Fruit fly (Drosophila melanogaster) whole organism: ENCODE data around the gene CG34427.

Source experiments
- CG8478 ChIP-seq: fragments of >200 bp; optimal IDR thresholded peaks from 2 replicates; lab custom pipeline; 2018; ENCODE audit warnings: inconsistent platforms
- Dll ChIP-seq: fragments of >200 bp; optimal IDR thresholded peaks from 2 replicates; lab custom pipeline; 2017
- EcR ChIP-seq, 2 experiments: fragments of >200 bp; optimal IDR thresholded peaks; 2 replicates each; lab custom pipeline; 2017; ENCODE audit warnings: missing biosample characterization in 2 of 2, missing genetic modification characterization in 2 of 2, missing genetic modification reagents in 2 of 2
- pan ChIP-seq: fragments of >200 bp; optimal IDR thresholded peaks from 2 replicates; lab custom pipeline; 2017
- psq ChIP-seq: fragments of >200 bp; optimal IDR thresholded peaks from 2 replicates; lab custom pipeline; 2017
- usp ChIP-seq: fragments of >200 bp; optimal IDR thresholded peaks from 2 replicates; lab custom pipeline; 2017; ENCODE audit warnings: missing biosample characterization, missing genetic modification characterization, mixed read lengths

The CG34427 gene

DNA sequence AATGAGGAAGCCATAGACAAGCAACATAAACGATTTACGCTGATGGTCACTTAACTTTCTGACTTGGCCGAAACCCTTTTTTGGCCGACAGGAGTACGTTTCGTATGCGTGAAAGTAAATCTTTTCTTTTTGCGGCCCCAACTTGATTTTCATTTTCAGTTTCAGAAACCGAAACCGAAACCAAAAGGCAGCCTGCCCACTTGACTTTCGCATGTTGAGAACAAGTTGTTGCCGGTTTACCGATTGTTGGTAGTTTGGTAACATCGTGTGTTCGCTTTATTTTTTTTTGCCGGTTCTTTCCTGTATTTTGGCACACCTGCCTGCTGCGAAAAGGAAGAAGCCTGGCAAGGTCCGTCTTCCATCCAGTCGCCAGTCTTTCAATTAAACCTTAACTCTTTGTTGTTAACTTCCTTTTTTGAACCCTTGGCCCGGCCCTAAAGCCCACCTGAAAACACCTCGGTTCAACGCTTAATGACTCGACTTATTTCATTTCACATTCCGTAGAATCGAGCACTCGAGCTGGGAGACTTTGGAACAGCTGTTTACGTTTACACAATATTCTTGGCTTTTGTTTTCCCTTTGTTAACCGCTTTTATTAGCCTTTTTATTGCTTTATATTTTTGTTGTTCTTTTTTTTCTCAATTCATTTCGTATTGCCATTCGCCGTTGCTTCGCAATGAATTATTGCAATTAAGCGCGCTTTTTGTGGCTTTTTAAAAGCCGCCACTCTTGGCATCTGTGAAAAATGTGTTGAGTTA, 29.4 kb upstream of the CG34427 start:
- TF ChIP-seq usp (GFP tag; lab: Kevin White, UChicago): no peak

DNA sequence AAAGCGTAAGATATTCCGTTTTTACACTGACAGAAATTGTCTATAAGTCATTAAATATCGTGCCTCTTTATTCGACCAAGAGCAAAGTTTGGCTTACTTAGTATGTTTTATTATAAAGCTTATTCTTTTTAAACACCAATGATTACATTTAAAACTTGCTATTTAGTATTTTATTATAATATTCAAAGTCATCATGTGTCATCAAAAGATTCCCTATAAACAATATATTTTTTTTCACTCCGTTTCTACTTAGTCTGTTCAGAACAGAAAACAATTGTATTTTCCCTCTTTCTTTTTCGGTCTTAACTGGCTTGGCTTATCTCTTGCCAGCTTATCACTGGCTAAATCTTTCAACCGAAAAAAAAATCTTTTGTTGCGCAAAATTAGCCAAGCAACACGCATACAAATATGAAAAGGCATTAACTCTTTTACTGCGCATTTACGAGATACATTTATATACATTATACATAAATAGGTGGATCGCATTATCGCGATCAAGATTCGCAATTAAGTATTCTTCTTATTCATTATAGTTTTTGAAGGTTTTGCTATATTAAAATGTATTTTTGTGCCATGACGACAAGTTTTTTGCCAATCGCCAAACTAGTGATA, 27.1 kb upstream of the CG34427 start:
- no peak for TF ChIP-seq CG8478 (lab: Kevin White, UChicago)
- no peak for TF ChIP-seq psq (lab: Kevin White, UChicago)

DNA sequence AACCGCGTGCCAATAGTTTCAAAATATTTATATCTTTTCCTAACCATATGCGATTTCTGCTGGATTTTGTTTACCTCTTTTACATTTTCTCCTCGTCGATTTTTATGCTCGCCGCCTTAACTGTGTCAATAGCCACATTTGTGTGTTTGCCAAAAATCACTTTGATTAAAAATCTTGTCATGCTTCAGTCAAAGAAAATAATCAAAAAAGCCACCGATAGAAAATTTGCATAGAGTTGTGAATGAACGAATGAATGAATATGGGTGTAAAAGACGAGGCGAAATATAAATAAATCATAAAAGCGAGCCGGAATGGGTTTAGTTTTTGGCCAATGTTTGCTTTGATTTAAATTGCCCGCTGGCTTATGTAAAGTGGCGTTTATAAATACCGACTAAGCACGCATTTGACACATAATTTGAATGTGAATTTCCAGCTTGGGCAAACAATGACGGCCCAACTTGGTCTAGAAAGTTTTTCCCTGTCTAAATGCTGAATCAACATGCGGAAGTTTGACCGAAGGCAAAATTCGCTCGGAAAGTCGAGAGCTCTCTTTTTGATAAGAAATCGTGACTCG, 23.8 kb upstream of the CG34427 start:
- TF ChIP-seq CG8478 (lab: Kevin White, UChicago): no peak

DNA sequence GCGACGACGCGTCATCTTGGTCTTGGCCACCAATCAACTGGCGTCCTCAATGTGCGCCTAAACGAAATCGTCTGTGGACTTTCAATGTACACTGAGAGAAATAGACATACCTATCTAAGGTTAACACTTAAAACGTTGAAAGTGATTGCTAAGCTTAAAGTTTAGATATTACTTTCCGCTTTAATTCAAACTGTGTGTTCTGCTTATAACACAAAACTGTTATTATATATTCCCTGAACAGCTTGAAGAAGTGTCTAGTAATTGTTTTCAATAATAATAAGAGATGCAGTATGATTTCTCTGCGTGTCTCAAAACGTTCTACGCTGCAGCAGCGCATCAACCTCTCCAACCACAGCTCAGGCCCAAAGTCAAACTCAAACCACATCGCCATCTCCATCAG, 22.6 kb upstream of the CG34427 start:
- TF ChIP-seq CG8478 (lab: Kevin White, UChicago): no peak

DNA sequence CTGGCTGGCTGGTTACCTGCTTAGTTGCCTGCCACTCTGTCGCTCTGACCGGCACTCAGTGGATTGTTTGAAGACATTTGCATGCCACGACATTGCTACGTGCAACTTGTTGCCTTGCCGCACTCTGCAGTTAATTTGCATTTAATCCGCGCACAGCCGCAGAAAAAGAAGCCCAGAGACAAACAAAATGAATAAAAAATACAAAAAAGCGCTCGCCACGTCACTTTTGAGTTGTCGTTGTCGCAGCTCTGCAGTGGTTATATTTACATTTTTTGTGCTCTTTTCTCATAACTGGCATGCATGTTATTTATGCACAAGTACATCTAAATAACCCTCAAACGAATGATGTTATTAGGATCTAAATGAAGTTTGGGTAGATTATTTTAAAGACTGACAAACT, 21.3 kb upstream of the CG34427 start:
- TF ChIP-seq pan (no peak), usp (GFP tag; lab: Kevin White, UChicago) (no peak), Dll (no peak), EcR (GFP tag; optimal IDR thresholded peaks at IDR 0.05; lab: Kevin White, UChicago) (no peak), CG8478 (lab: Kevin White, UChicago) (no peak), psq (lab: Kevin White, UChicago) (no peak)

DNA sequence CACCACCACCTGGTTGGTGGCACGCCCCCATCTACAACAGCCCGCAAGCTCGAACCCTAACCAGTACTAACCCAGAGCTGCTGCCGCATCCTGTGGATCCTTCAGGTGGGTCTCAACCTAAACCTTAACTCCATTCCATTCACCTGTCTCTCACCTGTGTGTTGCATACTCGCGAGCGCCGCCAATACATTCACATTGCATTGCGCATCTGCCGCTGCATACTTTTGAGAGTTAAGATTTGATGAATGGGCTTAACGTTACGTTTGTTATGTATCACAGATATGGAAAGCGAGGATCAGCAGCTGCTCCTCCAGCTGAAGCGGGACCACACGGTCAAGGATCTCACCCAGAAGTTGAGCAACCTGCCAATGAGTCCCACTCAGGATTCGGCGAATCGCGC, 17.3 kb upstream of the CG34427 start:
- TF ChIP-seq pan (no peak), EcR (GFP tag; optimal IDR thresholded peaks at IDR 0.05; lab: Kevin White, UChicago) (no peak), usp (GFP tag; lab: Kevin White, UChicago) (no peak), CG8478 (lab: Kevin White, UChicago) (no peak), psq (lab: Kevin White, UChicago) (no peak), Dll (no peak)

DNA sequence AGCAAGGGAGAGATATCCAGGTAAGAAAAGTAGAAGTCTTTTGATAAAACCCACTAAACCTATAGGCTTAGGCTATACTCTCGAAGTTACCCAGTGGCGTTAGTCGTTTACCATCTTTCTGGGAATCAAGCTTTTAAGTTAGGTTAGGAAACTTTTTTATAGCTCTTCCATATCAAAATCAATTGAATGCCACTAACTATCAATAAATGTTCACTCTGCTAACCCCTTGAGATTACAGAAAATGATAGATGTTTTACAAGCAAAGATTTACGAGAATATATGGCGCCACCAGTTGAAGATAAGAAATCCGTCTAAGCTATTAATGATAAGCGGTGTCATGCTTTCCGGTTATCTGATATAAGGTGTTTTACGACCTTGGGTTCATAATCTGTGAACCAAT, 16.9 kb upstream of the CG34427 start:
- TF ChIP-seq psq (lab: Kevin White, UChicago): no peak
- TF ChIP-seq pan: no peak
- TF ChIP-seq Dll: no peak
- no peak for TF ChIP-seq usp (GFP tag; lab: Kevin White, UChicago)
- TF ChIP-seq CG8478 (lab: Kevin White, UChicago): no peak
- TF ChIP-seq EcR (GFP tag; optimal IDR thresholded peaks at IDR 0.05; lab: Kevin White, UChicago): no peak

DNA sequence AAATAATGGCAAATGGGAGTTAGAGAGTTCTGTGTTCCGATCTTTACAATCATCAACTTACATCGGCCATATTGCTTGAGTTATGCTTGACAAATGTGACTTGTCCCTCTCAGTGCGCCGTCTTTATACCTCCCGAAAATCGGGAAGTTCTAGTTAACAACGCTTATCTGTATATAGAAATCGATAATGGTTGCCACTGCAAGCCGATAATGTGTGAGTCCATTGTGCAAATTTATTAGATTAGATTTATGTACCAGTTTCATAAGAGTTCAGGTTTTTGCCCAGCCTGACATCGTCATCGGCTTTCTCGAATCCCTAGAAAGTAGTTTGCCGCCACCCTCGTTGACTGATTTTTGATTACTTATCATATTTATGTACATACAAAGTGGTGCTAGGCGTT, 16.1 kb upstream of the CG34427 start, which contains the start of gene Acbp5:
Gene Acbp5 (minus strand): TSS at position 101 of the 400 bp plus-strand sequence.
- TF ChIP-seq CG8478 (lab: Kevin White, UChicago): no peak
- no peak for TF ChIP-seq Dll

DNA sequence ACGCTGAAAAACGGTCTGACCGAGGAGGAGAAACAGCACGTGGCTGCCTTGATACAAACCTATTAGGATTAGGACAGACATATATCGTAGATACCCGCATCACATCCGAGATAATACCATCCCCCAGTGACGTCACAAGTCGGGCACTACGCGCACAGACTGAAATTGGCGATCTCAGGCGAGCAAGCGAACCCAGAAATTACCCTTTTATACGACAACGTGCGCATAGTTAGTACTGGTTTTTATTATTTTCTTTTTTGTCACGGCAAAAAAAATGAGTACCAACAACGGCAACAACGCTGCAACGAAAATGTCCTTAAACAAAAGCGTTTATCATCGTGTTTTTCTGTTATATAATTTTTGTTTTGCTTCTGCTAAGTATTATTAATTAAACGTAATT, 6.4 kb upstream of the CG34427 start:
- no peak for TF ChIP-seq psq (lab: Kevin White, UChicago)
- no peak for TF ChIP-seq Dll

DNA sequence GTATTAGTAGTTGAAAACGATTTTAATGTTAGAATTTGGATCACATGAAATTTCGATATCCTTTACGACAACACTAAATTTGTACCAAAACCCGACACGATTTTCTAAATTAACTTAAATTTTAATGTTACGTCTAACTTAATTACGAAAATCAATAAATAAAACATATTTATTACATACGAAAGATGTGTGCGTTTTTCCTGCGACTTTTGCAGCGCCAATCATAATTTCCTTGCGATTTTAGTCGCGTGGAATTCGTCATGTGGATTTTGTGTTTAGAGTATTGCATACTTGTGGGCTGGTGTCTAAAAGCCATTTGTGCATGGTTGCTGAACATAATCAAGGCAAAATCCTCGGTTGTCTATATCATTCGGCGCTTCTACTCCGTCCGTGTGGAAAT, 6.0 kb upstream of the CG34427 start:
- TF ChIP-seq psq (lab: Kevin White, UChicago): no peak
- TF ChIP-seq Dll: no peak
- no peak for TF ChIP-seq EcR (GFP tag; optimal IDR thresholded peaks at IDR 0.05; lab: Kevin White, UChicago)
- no peak for TF ChIP-seq CG8478 (lab: Kevin White, UChicago)
- TF ChIP-seq pan: no peak
- no peak for TF ChIP-seq usp (GFP tag; lab: Kevin White, UChicago)

DNA sequence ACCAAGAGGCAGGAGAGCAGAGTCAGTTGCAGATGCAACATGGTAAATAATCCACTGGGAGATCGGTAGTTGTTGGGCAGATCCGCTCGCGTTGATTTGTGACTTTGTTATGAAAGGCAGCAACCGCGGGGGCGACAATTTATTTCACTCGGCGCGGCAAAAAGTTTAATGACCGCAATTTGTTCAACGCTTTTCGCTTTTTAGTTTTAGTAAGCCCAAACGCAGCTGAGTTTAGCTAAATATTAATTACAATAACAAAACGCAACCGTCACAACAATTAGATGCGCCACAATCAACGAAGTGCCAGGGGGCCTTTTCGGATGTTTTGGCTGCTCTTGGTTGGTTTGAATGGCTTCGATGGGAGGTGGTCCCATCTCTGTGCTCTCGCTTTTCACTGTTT, 4.1 kb upstream of the CG34427 start, which contains the start of gene CG13310:
Gene CG13310 (minus strand): TSS at position 101 of the 400 bp plus-strand sequence.
- TF ChIP-seq Dll (no peak), pan (no peak), EcR (GFP tag; optimal IDR thresholded peaks at IDR 0.05; lab: Kevin White, UChicago) (no peak), psq (lab: Kevin White, UChicago) (no peak), usp (GFP tag; lab: Kevin White, UChicago) (no peak), CG8478 (lab: Kevin White, UChicago) (no peak)

DNA sequence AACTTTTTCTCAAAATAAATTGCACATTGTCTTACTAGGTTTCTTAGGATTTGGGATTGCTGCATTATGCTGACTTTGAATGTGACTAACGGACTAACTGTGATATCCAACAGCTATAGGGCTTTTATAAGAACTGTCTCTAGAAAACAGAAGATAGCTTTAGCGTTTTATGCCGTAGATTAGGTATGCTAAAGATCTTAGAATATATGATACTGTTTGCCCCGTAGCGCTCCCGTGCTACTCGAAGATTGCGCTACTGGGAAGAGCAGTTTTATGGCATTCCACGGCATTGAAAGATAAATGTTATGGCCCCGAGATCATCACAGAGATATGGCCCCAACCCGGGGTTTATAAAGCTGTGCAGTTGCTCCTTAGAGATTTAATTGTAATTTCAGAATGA, 2.5 kb upstream of the CG34427 start, which contains the start of the genes CG13311 and CG34426:
Gene CG13311 (minus strand): TSS at position 101 of the 400 bp plus-strand sequence.
Gene CG34426 (plus strand): TSS at position 400 of the 400 bp plus-strand sequence.
- no peak for TF ChIP-seq Dll
- no peak for TF ChIP-seq usp (GFP tag; lab: Kevin White, UChicago)
- no peak for TF ChIP-seq pan
- no peak for TF ChIP-seq psq (lab: Kevin White, UChicago)
- no peak for TF ChIP-seq EcR (GFP tag; optimal IDR thresholded peaks at IDR 0.05; lab: Kevin White, UChicago)
- TF ChIP-seq CG8478 (lab: Kevin White, UChicago): no peak

DNA sequence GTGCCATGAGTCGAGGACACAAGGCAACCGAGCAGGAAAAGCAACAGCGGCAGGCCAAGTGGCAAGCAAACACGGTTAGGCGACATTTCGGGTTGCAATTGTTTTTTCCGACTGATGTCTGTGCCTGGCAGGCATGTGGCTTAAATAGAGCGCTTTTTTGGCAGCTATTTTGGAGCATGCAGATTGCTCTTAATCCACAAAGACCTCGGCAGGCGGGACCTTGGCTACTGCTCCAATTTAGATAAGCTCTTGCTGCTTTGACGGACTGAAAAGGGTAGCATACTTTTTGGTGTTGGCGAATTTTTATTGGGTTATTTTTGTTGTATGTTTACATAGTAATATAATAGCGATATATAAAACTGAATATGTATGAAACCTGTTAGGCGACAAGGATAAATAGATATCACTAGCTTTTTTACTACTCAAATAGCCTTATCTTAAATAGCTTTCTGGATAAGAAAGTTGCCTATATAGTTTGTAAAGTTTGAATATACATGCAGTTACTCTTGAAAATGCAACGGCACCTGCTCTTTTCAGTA, 2.6 kb downstream of the CG34427 start, which contains the start of the genes CG13312 and CG32024:
Gene CG13312 (minus strand): TSS at position 101 of the 539 bp plus-strand sequence.
Gene CG32024 (plus strand): TSS at position 489 of the 539 bp plus-strand sequence.
- no peak for TF ChIP-seq CG8478 (lab: Kevin White, UChicago)
- TF ChIP-seq usp (GFP tag; lab: Kevin White, UChicago): no peak
- TF ChIP-seq psq (lab: Kevin White, UChicago): no peak
- TF ChIP-seq EcR (GFP tag; optimal IDR thresholded peaks at IDR 0.05; lab: Kevin White, UChicago): no peak
- TF ChIP-seq pan: no peak
- no peak for TF ChIP-seq Dll
